Worm (Caenorhabditis elegans) whole organism, L4/young adult: ENCODE results near the gene lrr-1.

Source experiments
- W03F9.2 ChIP-seq: fragments of 150-350 bp; optimal IDR thresholded peaks from 2 replicates; lab custom pipeline; 2014; ENCODE audit warnings: missing biosample characterization, missing genetic modification characterization
- dao-5 ChIP-seq: sonication (generic microtip); optimal IDR thresholded peaks from 2 replicates; lab custom pipeline; 2016; ENCODE audit warnings: missing genotype, missing genetic modification characterization, moderate library complexity, missing compliant biosample characterization
- him-1 ChIP-seq: sonication (generic microtip); optimal IDR thresholded peaks from 2 replicates; lab custom pipeline; 2016; ENCODE audit warnings: missing genotype, missing genetic modification reagents, missing genetic modification characterization, missing compliant biosample characterization

ce11 chrII:5066967-5067366 lies 30.7 kb upstream of the lrr-1 start:
- TF ChIP-seq W03F9.2 (tag; lab: Kevin White, UChicago) (no peak), dao-5 (tag; lab: Kevin White, UChicago) (no peak), him-1 (tag; lab: Kevin White, UChicago) (no peak)
